Fruit fly (Drosophila melanogaster) whole organism, embryonic: ENCODE results near the gene jhamt.

Experiments
- Ada2b ChIP-seq: fragments of 200-800 bp; sonication (Bioruptor generic); IDR thresholded peaks from 2 replicates; pipeline ENCODE4 v1.3.6; 2022; ENCODE audit warnings: missing biosample characterization, missing genetic modification characterization
- Atf6 ChIP-seq: fragments of 200-800 bp; sonication (Bioruptor generic); IDR thresholded peaks from 2 replicates; pipeline ENCODE4 v1.3.6; 2022; ENCODE audit warnings: missing biosample characterization, missing genetic modification characterization
- Blimp-1 ChIP-seq: fragments of 200-800 bp; sonication (Bioruptor generic); optimal IDR thresholded peaks from 3 replicates; lab custom pipeline; 2018; ENCODE audit warnings: missing biosample characterization, missing genetic modification characterization, mild to moderate bottlenecking, moderate library complexity, missing genetic modification reagents
- CG13287 ChIP-seq: fragments of 200-800 bp; sonication (Bioruptor generic); IDR thresholded peaks from 2 replicates; pipeline ENCODE4 v1.3.6; 2022; ENCODE audit warnings: missing biosample characterization, missing genetic modification characterization; ENCODE audit not compliant: partially characterized antibody
- CG15011 ChIP-seq: fragments of 200-800 bp; sonication (Bioruptor generic); optimal IDR thresholded peaks from 3 replicates; lab custom pipeline; 2018; ENCODE audit warnings: missing biosample characterization, mild to moderate bottlenecking, missing genetic modification characterization
- CG15514 ChIP-seq: fragments of 200-800 bp; sonication (Bioruptor generic); optimal IDR thresholded peaks from 3 replicates; lab custom pipeline; 2017; ENCODE audit warnings: missing biosample characterization, missing genetic modification characterization, mild to moderate bottlenecking, moderate library complexity, missing genetic modification reagents
- CG1792 ChIP-seq: fragments of 200-800 bp; sonication (Bioruptor generic); optimal IDR thresholded peaks from 2 replicates; lab custom pipeline; 2016; ENCODE audit warnings: missing biosample characterization, missing genetic modification characterization
- CG3065 ChIP-seq: fragments of 200-800 bp; sonication (Bioruptor generic); optimal IDR thresholded peaks from 2 replicates; lab custom pipeline; 2016; ENCODE audit warnings: missing biosample characterization, missing genetic modification characterization
- CG3281 ChIP-seq: fragments of 200-800 bp; sonication (Bioruptor generic); optimal IDR thresholded peaks from 3 replicates; lab custom pipeline; 2017; ENCODE audit warnings: missing biosample characterization, mild to moderate bottlenecking, missing genetic modification characterization
- CG34376 ChIP-seq: fragments of 200-800 bp; sonication (Bioruptor generic); optimal IDR thresholded peaks from 2 replicates; lab custom pipeline; 2018; ENCODE audit warnings: missing biosample characterization, mild to moderate bottlenecking, missing genetic modification characterization
- CG3726 ChIP-seq: fragments of 200-800 bp; sonication (Bioruptor generic); IDR thresholded peaks from 3 replicates; pipeline ENCODE4, ENCODE4 v1.3.6; 2022; ENCODE audit warnings: missing biosample characterization, missing genetic modification characterization
- CG4328 ChIP-seq: fragments of 200-800 bp; sonication (Bioruptor generic); optimal IDR thresholded peaks from 3 replicates; lab custom pipeline; 2017; ENCODE audit warnings: missing biosample characterization, missing genetic modification reagents, missing genetic modification characterization
- CG4424 ChIP-seq: fragments of 200-800 bp; sonication (Bioruptor generic); optimal IDR thresholded peaks from 3 replicates; lab custom pipeline; 2016; ENCODE audit warnings: missing biosample characterization, missing genetic modification characterization
- CG4820 ChIP-seq: fragments of 200-800 bp; sonication (Bioruptor generic); optimal IDR thresholded peaks from 3 replicates; lab custom pipeline; 2016; ENCODE audit warnings: missing biosample characterization, missing genetic modification characterization
- CG5953 ChIP-seq: fragments of 200-800 bp; sonication (Bioruptor generic); IDR thresholded peaks from 2 replicates; pipeline ENCODE4 v1.3.6; 2022; ENCODE audit warnings: missing biosample characterization, missing genetic modification characterization
- CG6683 ChIP-seq: fragments of 200-800 bp; sonication (Bioruptor generic); optimal IDR thresholded peaks from 2 replicates; lab custom pipeline; 2017; ENCODE audit warnings: missing biosample characterization, mild to moderate bottlenecking, missing genetic modification characterization, missing genetic modification reagents
- CG6813 ChIP-seq: fragments of 200-800 bp; sonication (Bioruptor generic); optimal IDR thresholded peaks from 2 replicates; lab custom pipeline; 2017; ENCODE audit warnings: missing biosample characterization, missing genetic modification characterization, mild to moderate bottlenecking, moderate library complexity, missing genetic modification reagents
- CG7372 ChIP-seq: fragments of 200-800 bp; sonication (Bioruptor generic); IDR thresholded peaks from 2 replicates; pipeline ENCODE4 v1.3.6; 2022; ENCODE audit warnings: missing biosample characterization, missing genetic modification characterization
- CG7786 ChIP-seq: fragments of 200-800 bp; sonication (Bioruptor generic); optimal IDR thresholded peaks from 2 replicates; lab custom pipeline; 2016; ENCODE audit warnings: missing biosample characterization, missing genetic modification characterization
- CG7987 ChIP-seq: fragments of 200-800 bp; sonication (Bioruptor generic); optimal IDR thresholded peaks from 2 replicates; lab custom pipeline; 2018; ENCODE audit warnings: missing biosample characterization, mild to moderate bottlenecking, missing genetic modification characterization, moderate library complexity
- CG8089 ChIP-seq: fragments of 200-800 bp; sonication (Bioruptor generic); optimal IDR thresholded peaks from 3 replicates; lab custom pipeline; 2016; ENCODE audit warnings: missing biosample characterization, missing genetic modification characterization
- CG9932 ChIP-seq: fragments of 200-800 bp; sonication (Bioruptor generic); IDR thresholded peaks from 2 replicates; pipeline ENCODE4 v1.3.6; 2022; ENCODE audit warnings: missing biosample characterization, missing genetic modification characterization
- CkIIα-i1 ChIP-seq: fragments of 200-800 bp; sonication (Bioruptor generic); IDR thresholded peaks from 2 replicates; pipeline ENCODE4 v1.3.6; 2022; ENCODE audit warnings: missing biosample characterization, missing genetic modification characterization
- Fer2 ChIP-seq: fragments of 200-800 bp; sonication (Bioruptor generic); optimal IDR thresholded peaks from 2 replicates; lab custom pipeline; 2018; ENCODE audit warnings: missing biosample characterization, mild to moderate bottlenecking, missing genetic modification characterization, moderate library complexity
- Hey ChIP-seq: fragments of 200-800 bp; sonication (Bioruptor generic); optimal IDR thresholded peaks from 3 replicates; lab custom pipeline; 2018; ENCODE audit warnings: missing biosample characterization, mild to moderate bottlenecking, missing genetic modification characterization
- Jarid2 ChIP-seq: fragments of 200-800 bp; sonication (Bioruptor generic); optimal IDR thresholded peaks from 3 replicates; lab custom pipeline; 2017; ENCODE audit warnings: mild to moderate bottlenecking, missing biosample characterization, missing genetic modification reagents, missing genetic modification characterization
- Lim3 ChIP-seq: fragments of 200-800 bp; sonication (Bioruptor generic); IDR thresholded peaks from 2 replicates; pipeline ENCODE4 v1.3.6; 2022; ENCODE audit warnings: missing biosample characterization, missing genetic modification characterization
- Meics ChIP-seq: fragments of 200-800 bp; sonication (Bioruptor generic); optimal IDR thresholded peaks from 2 replicates; lab custom pipeline; 2017; ENCODE audit warnings: missing biosample characterization, mild to moderate bottlenecking, missing genetic modification characterization
- Rfx ChIP-seq: fragments of 200-800 bp; sonication (Bioruptor generic); IDR thresholded peaks from 2 replicates; pipeline ENCODE4 v1.3.6; 2022; ENCODE audit warnings: missing biosample characterization, missing genetic modification characterization
- Rx ChIP-seq: fragments of 200-800 bp; sonication (Bioruptor generic); IDR thresholded peaks from 2 replicates; pipeline ENCODE4 v1.3.6; 2022; ENCODE audit warnings: missing biosample characterization, missing genetic modification characterization
- Sry-δ ChIP-seq: fragments of 200-800 bp; sonication (Bioruptor generic); optimal IDR thresholded peaks from 2 replicates; lab custom pipeline; 2016; ENCODE audit warnings: missing biosample characterization, missing genetic modification characterization
- Trl ChIP-seq, 3 experiments: fragments of >200 bp in 2 of 3; fragments of 200-800 bp in 1 of 3; sonication (Bioruptor generic) in 1 of 3; optimal IDR thresholded peaks; 2 replicates in 1 of 3; 3 replicates in 2 of 3; lab custom pipeline; 2016 to 2017; ENCODE audit warnings: missing biosample characterization in 1 of 3, missing genetic modification characterization in 1 of 3
- chinmo ChIP-seq: fragments of 200-800 bp; sonication (Bioruptor generic); IDR thresholded peaks from 4 replicates; pipeline ENCODE4 v1.3.6; 2022; ENCODE audit warnings: missing biosample characterization, missing genetic modification characterization; ENCODE audit not compliant: partially characterized antibody
- cwo ChIP-seq: fragments of 200-800 bp; sonication (Bioruptor generic); optimal IDR thresholded peaks from 3 replicates; lab custom pipeline; 2017; ENCODE audit warnings: missing biosample characterization, missing genetic modification characterization, mild to moderate bottlenecking, moderate library complexity, missing genetic modification reagents
- exex ChIP-seq: fragments of 200-800 bp; sonication (Bioruptor generic); optimal IDR thresholded peaks from 4 replicates; lab custom pipeline; 2018; ENCODE audit warnings: missing biosample characterization, mild to moderate bottlenecking, missing genetic modification characterization, moderate library complexity
- fu2 ChIP-seq: fragments of 200-800 bp; sonication (Bioruptor generic); optimal IDR thresholded peaks from 2 replicates; lab custom pipeline; 2016; ENCODE audit warnings: missing biosample characterization, missing genetic modification characterization
- h ChIP-seq: fragments of >200 bp; optimal IDR thresholded peaks from 2 replicates; lab custom pipeline; 2017
- her ChIP-seq: fragments of 200-800 bp; sonication (Bioruptor generic); optimal IDR thresholded peaks from 2 replicates; lab custom pipeline; 2016; ENCODE audit warnings: missing biosample characterization, missing genetic modification characterization
- hth ChIP-seq: fragments of >200 bp; optimal IDR thresholded peaks from 2 replicates; lab custom pipeline; 2017; ENCODE audit warnings: inconsistent platforms
- jing ChIP-seq: fragments of 200-800 bp; sonication (Bioruptor generic); optimal IDR thresholded peaks from 2 replicates; lab custom pipeline; 2018; ENCODE audit warnings: missing biosample characterization, mild to moderate bottlenecking, missing genetic modification characterization
- ken ChIP-seq: fragments of 200-800 bp; sonication (Bioruptor generic); IDR thresholded peaks from 3 replicates; pipeline ENCODE4 v1.3.6; 2022; ENCODE audit warnings: missing biosample characterization, missing genetic modification characterization
- lab ChIP-seq: fragments of 200-800 bp; sonication (Bioruptor generic); optimal IDR thresholded peaks from 3 replicates; lab custom pipeline; 2017; ENCODE audit warnings: missing biosample characterization, missing genetic modification characterization, mild to moderate bottlenecking, moderate library complexity, missing genetic modification reagents
- pb ChIP-seq: fragments of 200-800 bp; sonication (Bioruptor generic); optimal IDR thresholded peaks from 3 replicates; lab custom pipeline; 2016; ENCODE audit warnings: missing biosample characterization, missing genetic modification characterization
- sd ChIP-seq: fragments of 200-800 bp; sonication (Bioruptor generic); optimal IDR thresholded peaks from 3 replicates; lab custom pipeline; 2018; ENCODE audit warnings: missing biosample characterization, mild to moderate bottlenecking, missing genetic modification characterization, moderate library complexity
- slou ChIP-seq: fragments of 200-800 bp; sonication (Bioruptor generic); optimal IDR thresholded peaks from 3 replicates; lab custom pipeline; 2016; ENCODE audit warnings: missing biosample characterization, missing genetic modification characterization
- so ChIP-seq: fragments of 200-800 bp; sonication (Bioruptor generic); IDR thresholded peaks from 3 replicates; pipeline ENCODE4 v1.3.6; 2022; ENCODE audit warnings: missing biosample characterization, missing genetic modification characterization
- sug ChIP-seq: fragments of 200-800 bp; optimal IDR thresholded peaks from 2 replicates; lab custom pipeline; 2019; ENCODE audit warnings: missing biosample characterization, mild to moderate bottlenecking, missing genetic modification characterization, moderate library complexity
- trem ChIP-seq: fragments of 200-800 bp; optimal IDR thresholded peaks from 3 replicates; lab custom pipeline; 2019; ENCODE audit warnings: missing biosample characterization, mild to moderate bottlenecking, missing genetic modification characterization, moderate library complexity
- tup ChIP-seq: fragments of 200-800 bp; sonication (Bioruptor generic); optimal IDR thresholded peaks from 2 replicates; lab custom pipeline; 2016; ENCODE audit warnings: missing biosample characterization, mild to moderate bottlenecking, missing genetic modification characterization, moderate library complexity

jhamt gene

dm6 chr2L:16319743-16320142 is 46.0 kb upstream of the jhamt start (continued):
- TF ChIP-seq Rfx (GFP tag; lab: Robert Waterston, UW) (no peak), lab (GFP tag; lab: Kevin White, UChicago) (peak; percentile 63), Trl (optimal IDR thresholded peaks at IDR 0.05; lab: Kevin White, UChicago) (no peak), Trl (GFP tag; optimal IDR thresholded peaks at IDR 0.05; lab: Kevin White, UChicago) (no peak), tup (no peak), CG1792 (no peak), Blimp-1 (GFP tag; lab: Kevin White, UChicago) (no peak), sug (tag; lab: Kevin White, UChicago) (peak; percentile 99), CG8089 (GFP tag; lab: Kevin White, UChicago) (no peak), CG13287 (GFP tag; lab: Robert Waterston, UW) (no peak), h (lab: Kevin White, UChicago) (no peak), Lim3 (GFP tag; lab: Robert Waterston, UW) (no peak), CkIIα-i1 (GFP tag; lab: Robert Waterston, UW) (no peak), fu2 (GFP tag; lab: Kevin White, UChicago) (no peak), Hey (tag; lab: Kevin White, UChicago) (peak; percentile 22), CG9932 (no peak), CG4328 (GFP tag; lab: Kevin White, UChicago) (no peak), CG34376 (GFP tag; lab: Kevin White, UChicago) (peak; percentile 69), CG15011 (GFP tag; lab: Kevin White, UChicago) (no peak), Meics (GFP tag; lab: Kevin White, UChicago) (no peak), trem (no peak), so (GFP tag; lab: Robert Waterston, UW) (no peak), her (GFP tag; lab: Kevin White, UChicago) (no peak), chinmo (0 out of 4 replicates have a peak, but pooled peaks have one; percentile 49), Ada2b (no peak), CG3065 (GFP tag; lab: Kevin White, UChicago) (no peak), Atf6 (GFP tag; lab: Robert Waterston, UW) (peak; percentile 46; the same call in 1 of the 2 replicates), CG3726 (no peak), CG5953 (GFP tag; lab: Robert Waterston, UW) (no peak), CG7372 (GFP tag; lab: Robert Waterston, UW) (no peak), Jarid2 (GFP tag; lab: Kevin White, UChicago) (no peak), CG4424 (GFP tag; lab: Kevin White, UChicago) (no peak), exex (peak; percentile 87), pb (GFP tag; lab: Kevin White, UChicago) (no peak), CG3281 (GFP tag; lab: Kevin White, UChicago) (peak; percentile 5), jing (no peak), Fer2 (tag; lab: Kevin White, UChicago) (no peak), CG7987 (GFP tag; lab: Kevin White, UChicago) (no peak), sd (tag; lab: Kevin White, UChicago) (peak; percentile 34), CG4820 (GFP tag; lab: Kevin White, UChicago) (no peak), ken (GFP tag; lab: Robert Waterston, UW) (no peak), slou (GFP tag; lab: Kevin White, UChicago) (no peak), hth (no peak), CG6813 (GFP tag; lab: Kevin White, UChicago) (no peak), Rx (GFP tag; lab: Robert Waterston, UW) (no peak), Sry-δ (no peak), cwo (peak; percentile 95), CG7786 (GFP tag; lab: Kevin White, UChicago) (no peak), CG6683 (GFP tag; lab: Kevin White, UChicago) (no peak), CG15514 (GFP tag; lab: Kevin White, UChicago) (peak; percentile 2)
